Fruit fly (Drosophila melanogaster): ENCODE results near the gene CG13032.

The CG13032 gene

DNA sequence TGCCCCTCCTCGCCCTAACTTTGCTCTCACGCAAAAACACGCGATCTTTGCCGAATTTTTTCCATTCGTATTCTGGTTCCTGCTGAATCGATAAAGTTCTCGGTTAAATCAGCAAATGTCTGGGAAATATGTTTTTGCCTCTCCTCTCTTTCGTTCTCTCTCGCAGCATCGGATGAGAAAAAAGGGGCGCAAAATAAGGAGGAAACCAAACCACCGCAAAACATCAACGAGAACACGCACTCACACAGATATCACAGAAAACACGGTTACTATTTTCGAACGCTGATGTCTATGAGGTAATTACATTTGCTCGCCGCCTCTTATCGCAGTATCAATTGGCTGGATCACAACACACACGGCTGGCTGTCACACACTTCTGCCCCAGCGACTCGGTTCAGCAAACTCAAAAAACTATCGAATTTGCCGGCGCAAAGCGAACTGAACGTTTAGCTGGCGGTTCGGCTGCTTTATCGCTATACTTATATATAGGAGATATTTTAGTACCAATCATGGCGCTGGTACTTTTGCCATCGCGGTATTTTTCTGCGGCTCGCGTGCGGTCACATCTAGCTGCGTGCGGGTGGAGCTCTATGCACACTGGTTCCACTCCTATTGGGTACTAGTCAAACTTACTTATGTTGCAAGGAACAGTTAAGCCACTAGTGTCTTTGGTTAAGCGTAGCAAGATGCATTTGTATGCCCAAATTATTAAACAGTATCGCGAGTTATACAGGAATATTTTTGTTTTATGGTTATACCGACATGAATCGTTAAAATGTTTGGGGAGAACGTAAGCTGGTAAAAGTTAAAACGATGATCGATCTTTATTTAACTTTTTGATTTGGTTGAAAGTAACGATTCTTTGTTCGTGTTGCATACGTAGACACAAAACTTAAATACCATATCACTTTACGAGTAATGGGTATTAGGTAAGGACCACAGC, 12.3 kb upstream of the CG13032 start, which contains the start of gene Baldspot (continued):
- peak; percentile 27 for TF ChIP-seq Eip93F (GFP tag; optimal IDR thresholded peaks at IDR 0.05)
- TF ChIP-seq Eip78C (GFP tag), result peak; percentile 96
- TF ChIP-seq CG3919 (GFP tag; optimal IDR thresholded peaks at IDR 0.05), result peak; percentile 89
- peak; percentile 74; the same call in 2 of the 3 replicates for TF ChIP-seq CG6163 (GFP tag; IDR thresholded peaks at IDR 0.05)
- TF ChIP-seq fd85E (GFP tag; optimal IDR thresholded peaks at IDR 0.05), result peak; percentile 56
- TF ChIP-seq Hr38 (GFP tag; optimal IDR thresholded peaks at IDR 0.05), result no peak
- TF ChIP-seq fd59A (GFP tag; optimal IDR thresholded peaks at IDR 0.05), result peak; percentile 21
- TF ChIP-seq esn (GFP tag; optimal IDR thresholded peaks at IDR 0.05), result peak; percentile 59
- TF ChIP-seq Gug (GFP tag; IDR thresholded peaks at IDR 0.05), result 0 out of 2 replicates have a peak, but pooled peaks have one; percentile 34
- TF ChIP-seq spab (GFP tag; optimal IDR thresholded peaks at IDR 0.05), result peak; percentile 81
- TF ChIP-seq dsx (GFP tag; optimal IDR thresholded peaks at IDR 0.05; ENCODE audit: poor library complexity, severe bottlenecking), result peak; percentile 38
- no peak for TF ChIP-seq net (GFP tag; optimal IDR thresholded peaks at IDR 0.05)
- peak; percentile 86 for TF ChIP-seq topi (GFP tag; optimal IDR thresholded peaks at IDR 0.05)
- TF ChIP-seq Smox (GFP tag; optimal IDR thresholded peaks at IDR 0.05), result no peak
- peak; percentile 58 for TF ChIP-seq dac (GFP tag; optimal IDR thresholded peaks at IDR 0.05)
- peak; percentile 64 for TF ChIP-seq CG8319 (GFP tag; optimal IDR thresholded peaks at IDR 0.05)
- peak; percentile 52 for TF ChIP-seq CG6792 (GFP tag; optimal IDR thresholded peaks at IDR 0.05)
- peak; percentile 67 for TF ChIP-seq cyc (GFP tag; optimal IDR thresholded peaks at IDR 0.05)
- peak; percentile 55 for TF ChIP-seq CG1621 (tag; optimal IDR thresholded peaks at IDR 0.05)
- peak; percentile 68 for TF ChIP-seq CG11762 (GFP tag; optimal IDR thresholded peaks at IDR 0.05; ENCODE audit: insufficient read depth)
- peak; percentile 68 for TF ChIP-seq CG32006 (GFP tag; optimal IDR thresholded peaks at IDR 0.05)
- TF ChIP-seq CG7368 (GFP tag; optimal IDR thresholded peaks at IDR 0.05), result peak; percentile 79
- TF ChIP-seq OdsH (GFP tag; optimal IDR thresholded peaks at IDR 0.05), result peak; percentile 51
- TF ChIP-seq acj6 (GFP tag; optimal IDR thresholded peaks at IDR 0.05), result peak; percentile 36
- peak; percentile 84 for TF ChIP-seq svp (GFP tag)
- peak; percentile 77 for TF ChIP-seq Lpt (GFP tag; optimal IDR thresholded peaks at IDR 0.05)
- TF ChIP-seq CG34406 (GFP tag; optimal IDR thresholded peaks at IDR 0.05), result peak; percentile 15

DNA sequence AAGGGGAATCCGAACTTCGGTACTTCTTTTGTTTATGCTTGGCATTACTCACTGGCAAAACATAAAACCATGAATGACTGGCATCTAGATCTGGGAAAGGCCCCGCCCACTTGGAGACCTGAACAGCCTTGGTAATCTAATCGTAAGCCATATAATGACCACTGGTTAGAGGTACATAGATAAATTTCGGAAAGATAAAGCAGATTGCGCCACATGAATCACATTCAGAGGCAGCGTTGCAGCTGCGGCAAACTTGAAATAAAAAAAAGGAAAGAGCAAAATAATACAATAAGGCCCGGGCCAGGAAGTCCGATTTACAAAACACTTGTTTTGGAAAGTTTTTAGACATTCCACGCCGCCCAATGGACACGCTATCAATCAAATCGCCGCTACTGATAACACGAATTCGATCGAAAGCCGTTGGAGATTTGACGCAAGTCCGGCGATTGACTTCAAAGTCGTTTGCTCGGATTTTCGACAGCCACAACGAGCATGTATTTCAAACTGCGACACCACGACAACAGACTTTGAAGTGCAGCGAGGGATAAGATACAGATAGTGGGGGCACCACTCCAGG, 9.5 kb upstream of the CG13032 start:
- TF ChIP-seq acj6 (GFP tag; optimal IDR thresholded peaks at IDR 0.05) (no peak), esn (GFP tag; optimal IDR thresholded peaks at IDR 0.05) (no peak), Hr38 (GFP tag; optimal IDR thresholded peaks at IDR 0.05) (no peak), spab (GFP tag; optimal IDR thresholded peaks at IDR 0.05) (no peak), fd85E (GFP tag; optimal IDR thresholded peaks at IDR 0.05) (no peak), achi (GFP tag; optimal IDR thresholded peaks at IDR 0.05) (no peak), Sox15 (GFP tag; optimal IDR thresholded peaks at IDR 0.05) (no peak), Smox (GFP tag; optimal IDR thresholded peaks at IDR 0.05) (no peak), CG6808 (GFP tag; optimal IDR thresholded peaks at IDR 0.05) (no peak), CG16779 (tag; optimal IDR thresholded peaks at IDR 0.05) (no peak), CG11902 (GFP tag; optimal IDR thresholded peaks at IDR 0.05) (no peak), CG34406 (GFP tag; optimal IDR thresholded peaks at IDR 0.05) (no peak), Hr39 (GFP tag; optimal IDR thresholded peaks at IDR 0.05) (no peak)

DNA sequence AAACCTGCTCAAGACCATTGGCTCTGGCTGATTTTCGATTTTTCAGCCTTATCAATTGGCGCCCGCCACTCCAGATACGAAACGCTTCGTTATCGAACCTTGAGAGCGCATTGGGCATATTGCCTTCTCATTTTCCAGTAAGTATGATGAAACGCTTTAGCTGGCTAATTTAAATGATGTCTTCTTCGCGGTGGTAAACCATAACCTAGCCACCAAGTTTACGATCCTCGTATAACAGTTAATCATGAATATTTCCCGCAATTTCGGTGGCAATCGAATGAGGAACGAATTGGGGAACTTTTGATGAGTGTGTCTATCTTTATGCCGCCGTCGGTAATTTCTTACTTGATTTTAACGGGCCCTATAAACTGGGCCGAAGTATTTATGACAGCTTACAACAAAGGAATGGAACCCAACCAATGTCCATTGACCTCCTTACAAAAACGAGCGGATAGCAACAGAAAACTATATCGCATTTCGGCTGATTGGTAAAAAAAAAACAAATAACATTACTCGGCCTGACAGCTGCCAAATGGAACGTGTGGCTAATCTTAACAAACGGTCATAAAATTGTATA, 7.2 kb upstream of the CG13032 start:
- TF ChIP-seq Hr39 (GFP tag; optimal IDR thresholded peaks at IDR 0.05) (no peak), vri (GFP tag; optimal IDR thresholded peaks at IDR 0.05) (peak; percentile 37)
